Fruit fly (Drosophila melanogaster): ENCODE measurements around the gene CG32091.

Gene CG32091

DNA sequence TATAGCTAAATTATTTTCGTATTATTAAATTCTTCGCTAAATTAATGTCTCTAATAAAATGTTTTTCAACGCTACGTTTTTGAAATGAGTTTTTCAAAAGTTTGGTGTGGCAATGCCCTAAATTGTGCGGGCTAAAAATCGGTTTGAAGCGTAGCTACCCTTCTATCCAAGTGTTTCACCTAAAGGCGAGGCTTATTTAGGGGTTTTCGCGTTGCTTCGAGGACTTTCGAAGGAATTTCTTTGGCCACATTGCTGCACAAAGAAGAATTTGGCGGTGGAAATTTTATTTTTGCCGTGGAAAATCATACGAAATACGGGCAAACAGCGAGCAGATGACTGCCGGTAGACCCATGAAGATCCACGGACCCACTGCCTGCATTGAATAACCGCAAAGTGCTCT is 50.6 kb downstream of the CG32091 start, which contains the start of gene TfIIEalpha (continued):
- TF ChIP-seq Myb (GFP tag; optimal IDR thresholded peaks at IDR 0.05) (peak; percentile 77), CG7745 (tag; optimal IDR thresholded peaks at IDR 0.05) (no peak), CG8924 (tag; optimal IDR thresholded peaks at IDR 0.05) (no peak), esg (GFP tag; conservative IDR thresholded peaks at IDR 0.05) (no peak), hb (GFP tag; IDR thresholded peaks at IDR 0.05; ENCODE audit: partially characterized antibody) (no peak), Meics (GFP tag; optimal IDR thresholded peaks at IDR 0.05) (no peak), CG32532 (GFP tag; IDR thresholded peaks at IDR 0.05) (peak; percentile 41; the same call in 1 of the 2 replicates), sens (GFP tag) (peak; percentile 16), CG10147 (GFP tag; optimal IDR thresholded peaks at IDR 0.05) (peak; percentile 2), Sox100B (GFP tag; optimal IDR thresholded peaks at IDR 0.05) (no peak), TFAM (GFP tag; optimal IDR thresholded peaks at IDR 0.05) (no peak), CG9797 (GFP tag; optimal IDR thresholded peaks at IDR 0.05) (peak; percentile 88), yki (optimal IDR thresholded peaks at IDR 0.05) (no peak), CG11085 (GFP tag; IDR thresholded peaks at IDR 0.05) (no peak), Med (GFP tag) (peak; percentile 76), Xbp1 (GFP tag; optimal IDR thresholded peaks at IDR 0.05) (no peak), CG18764 (GFP tag; optimal IDR thresholded peaks at IDR 0.05) (peak; percentile 57), pho (GFP tag; optimal IDR thresholded peaks at IDR 0.05) (no peak), onecut (GFP tag; IDR thresholded peaks at IDR 0.05) (no peak), NFAT (GFP tag; IDR thresholded peaks at IDR 0.05) (peak; percentile 63; the same call in 1 of the 2 replicates), E2f1 (GFP tag; IDR thresholded peaks at IDR 0.05) (peak; percentile 49; the same call in 1 of the 2 replicates), CG4404 (GFP tag; IDR thresholded peaks at IDR 0.05) (no peak), CG7786 (GFP tag; optimal IDR thresholded peaks at IDR 0.05) (no peak), row (GFP tag; IDR thresholded peaks at IDR 0.05) (peak; percentile 62), Dad (GFP tag; optimal IDR thresholded peaks at IDR 0.05) (no peak), cas (GFP tag; IDR thresholded peaks at IDR 0.05) (no peak), CG34422 (GFP tag; IDR thresholded peaks at IDR 0.05) (no peak; the same call in 2 of the 3 replicates), mam (GFP tag; optimal IDR thresholded peaks at IDR 0.05) (peak; percentile 22), Dbx (GFP tag; IDR thresholded peaks at IDR 0.05) (peak; percentile 29; the same call in 1 of the 3 replicates), Aef1 (GFP tag; IDR thresholded peaks at IDR 0.05) (no peak), CG1233 (GFP tag; optimal IDR thresholded peaks at IDR 0.05) (no peak), CG10543 (GFP tag; optimal IDR thresholded peaks at IDR 0.05) (peak; percentile 24), btn (GFP tag; optimal IDR thresholded peaks at IDR 0.05) (no peak), CG43689 (GFP tag; IDR thresholded peaks at IDR 0.05) (no peak), bcd (GFP tag; optimal IDR thresholded peaks at IDR 0.05) (peak; percentile 8), sug (tag; optimal IDR thresholded peaks at IDR 0.05) (peak; percentile 27), croc (GFP tag; conservative IDR thresholded peaks at IDR 0.05) (no peak), CG9215 (GFP tag; IDR thresholded peaks at IDR 0.05) (peak; percentile 100), ap (GFP tag; IDR thresholded peaks at IDR 0.05) (no peak), CG10462 (GFP tag; optimal IDR thresholded peaks at IDR 0.05) (no peak), gem (tag; optimal IDR thresholded peaks at IDR 0.05) (peak; percentile 0), CG9932 (GFP tag; IDR thresholded peaks at IDR 0.05) (peak; percentile 58), CG17802 (tag; optimal IDR thresholded peaks at IDR 0.05) (no peak), Atf3 (GFP tag; optimal IDR thresholded peaks at IDR 0.05) (no peak), gfzf (GFP tag; optimal IDR thresholded peaks at IDR 0.05) (peak; percentile 99), CG34376 (GFP tag; optimal IDR thresholded peaks at IDR 0.05) (no peak), CG15011 (GFP tag; optimal IDR thresholded peaks at IDR 0.05) (no peak), CG15696 (tag; optimal IDR thresholded peaks at IDR 0.05) (no peak), CG6854 (GFP tag; optimal IDR thresholded peaks at IDR 0.05) (no peak), knrl (GFP tag; IDR thresholded peaks at IDR 0.05; ENCODE audit: partially characterized antibody) (peak; percentile 34; the same call in 1 of the 3 replicates), CG2202 (tag; optimal IDR thresholded peaks at IDR 0.05) (no peak), CG1602 (GFP tag; optimal IDR thresholded peaks at IDR 0.05) (no peak), lmd (GFP tag; IDR thresholded peaks at IDR 0.05) (no peak)
